Worm (Caenorhabditis elegans): Measurements from ENCODE around the gene otub-1.

ce11 chrV:15023544-15023943 lies 42.6 kb upstream of the otub-1 start, which contains the start of gene F14H8.4:
- TF ChIP-seq ets-7 (tag; optimal IDR thresholded peaks at IDR 0.05) (no peak), ceh-36 (tag; optimal IDR thresholded peaks at IDR 0.05) (no peak), ama-1 (optimal IDR thresholded peaks at IDR 0.05) (no peak), scrt-1 (GFP tag; IDR thresholded peaks at IDR 0.05) (no peak), ceh-13 (GFP tag; optimal IDR thresholded peaks at IDR 0.05) (no peak), tbx-37 (GFP tag; conservative IDR thresholded peaks at IDR 0.05) (no peak), hmbx-1 (tag; optimal IDR thresholded peaks at IDR 0.05) (no peak), sea-1 (GFP tag; conservative IDR thresholded peaks at IDR 0.05) (no peak), pes-1 (GFP tag; IDR thresholded peaks at IDR 0.05) (no peak), B0310.2 (tag; optimal IDR thresholded peaks at IDR 0.05) (no peak), tra-4 (tag; optimal IDR thresholded peaks at IDR 0.05) (no peak), flt-1 (GFP tag; IDR thresholded peaks at IDR 0.05) (no peak), hnd-1 (tag; optimal IDR thresholded peaks at IDR 0.05) (no peak), aly-1 (tag; optimal IDR thresholded peaks at IDR 0.05) (no peak)

All from whole organism, early embryonic.